Fruit fly (Drosophila melanogaster): ENCODE results near the gene Pgant4.
A peak's percentile ranks its signal among the peaks of the same experiment; 100 is the strongest.

The Pgant4 gene

DNA sequence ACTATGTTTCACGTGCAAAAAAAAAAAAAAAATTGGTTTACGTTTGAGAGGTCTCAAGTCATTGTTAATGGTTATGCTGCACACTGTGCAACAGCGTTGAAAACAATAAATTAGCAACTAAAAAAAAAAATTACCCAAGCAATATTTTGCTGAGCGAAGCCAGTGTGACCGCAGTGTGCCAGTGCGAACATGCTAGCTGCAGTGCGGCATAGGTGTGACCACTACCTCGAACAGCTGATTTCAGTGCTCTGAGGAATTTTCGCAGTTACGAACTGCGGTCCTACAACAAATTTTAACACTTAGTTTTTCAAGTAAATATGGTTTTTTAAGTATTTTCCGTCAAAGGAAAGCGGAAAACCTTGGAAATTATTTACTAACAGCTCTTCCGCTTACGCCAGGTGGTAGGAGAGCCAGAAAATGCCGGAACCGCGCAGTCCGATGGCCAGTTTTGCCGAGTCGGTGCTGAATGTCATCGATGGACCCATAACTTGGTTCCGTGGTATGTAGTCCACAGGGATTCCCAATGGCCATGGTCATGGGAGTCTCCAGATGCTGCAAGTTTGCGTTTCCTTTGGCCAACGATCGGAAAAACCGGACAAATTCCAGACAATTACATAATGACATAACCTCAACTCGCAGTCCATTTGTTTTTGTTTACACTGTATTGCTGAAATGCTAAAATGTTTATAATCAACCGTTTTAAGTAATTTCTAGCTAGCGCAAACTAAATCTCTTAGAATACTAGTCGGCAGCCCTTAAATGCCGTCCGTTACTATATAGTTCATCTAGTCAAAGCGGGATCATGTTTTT is 6.3 kb upstream of the Pgant4 start, which contains the start of the genes msl-2 and ND-PDSW:
Gene msl-2 (minus strand): TSS at position 195 of the 810 bp plus-strand sequence.
Gene ND-PDSW (plus strand): TSS at position 240 of the 810 bp plus-strand sequence.
- TF ChIP-seq CG2889 (GFP tag; IDR thresholded peaks at IDR 0.05) (no peak), CG7987 (GFP tag; optimal IDR thresholded peaks at IDR 0.05) (no peak), CG16779 (GFP tag; IDR thresholded peaks at IDR 0.05) (no peak), Pdp1 (GFP tag; optimal IDR thresholded peaks at IDR 0.05) (peak in 1 of 2 experiments; percentile 96), sens-2 (GFP tag; IDR thresholded peaks at IDR 0.05) (no peak), lola (GFP tag; optimal IDR thresholded peaks at IDR 0.05) (no peak), Poxn (GFP tag; IDR thresholded peaks at IDR 0.05) (no peak), CG16813 (GFP tag; IDR thresholded peaks at IDR 0.05; ENCODE audit: partially characterized antibody) (peak; percentile 45; the same call in 2 of the 3 replicates), bowl (GFP tag; IDR thresholded peaks at IDR 0.05) (no peak), CG8944 (GFP tag; optimal IDR thresholded peaks at IDR 0.05) (no peak), sug (tag; optimal IDR thresholded peaks at IDR 0.05) (no peak), CG15601 (tag; optimal IDR thresholded peaks at IDR 0.05) (no peak), CG7372 (GFP tag; IDR thresholded peaks at IDR 0.05) (no peak), crp (GFP tag; optimal IDR thresholded peaks at IDR 0.05) (peak; percentile 72 to 96), yki (optimal IDR thresholded peaks at IDR 0.05) (no peak), CG7271 (tag; optimal IDR thresholded peaks at IDR 0.05) (no peak), CG12942 (GFP tag; optimal IDR thresholded peaks at IDR 0.05) (no peak), zfh2 (GFP tag; optimal IDR thresholded peaks at IDR 0.05) (no peak), salm (tag; optimal IDR thresholded peaks at IDR 0.05) (no peak), ssp (GFP tag; IDR thresholded peaks at IDR 0.05) (no peak; the same call in 1 of the 2 replicates), Atf6 (GFP tag; IDR thresholded peaks at IDR 0.05) (no peak), sqz (GFP tag; optimal IDR thresholded peaks at IDR 0.05) (no peak), CG34224 (GFP tag; IDR thresholded peaks at IDR 0.05; ENCODE audit: partially characterized antibody) (0 out of 3 replicates have a peak, but pooled peaks have one; percentile 10), peb (GFP tag; IDR thresholded peaks at IDR 0.05) (no peak), tna (GFP tag; IDR thresholded peaks at IDR 0.05; ENCODE audit: partially characterized antibody) (no peak), stc (GFP tag; IDR thresholded peaks at IDR 0.05) (no peak), CG10209 (GFP tag; optimal IDR thresholded peaks at IDR 0.05) (no peak), chif (GFP tag; optimal IDR thresholded peaks at IDR 0.05) (no peak), gcm (GFP tag; optimal IDR thresholded peaks at IDR 0.05) (no peak), cato (GFP tag; optimal IDR thresholded peaks at IDR 0.05; ENCODE audit: borderline replicate concordance) (no peak), fu2 (GFP tag; optimal IDR thresholded peaks at IDR 0.05) (no peak), Ravus (GFP tag; IDR thresholded peaks at IDR 0.05) (no peak), CG7839 (tag; optimal IDR thresholded peaks at IDR 0.05) (no peak), CG6175 (GFP tag; IDR thresholded peaks at IDR 0.05) (no peak), D19B (GFP tag; optimal IDR thresholded peaks at IDR 0.05) (no peak), sens (GFP tag) (peak; percentile 43), CG7786 (GFP tag; optimal IDR thresholded peaks at IDR 0.05) (no peak), NfI (GFP tag; optimal IDR thresholded peaks at IDR 0.05) (no peak), CG1529 (GFP tag; optimal IDR thresholded peaks at IDR 0.05) (no peak), Hsf (GFP tag; optimal IDR thresholded peaks at IDR 0.05) (no peak), CG11723 (GFP tag; optimal IDR thresholded peaks at IDR 0.05) (no peak), CG1024 (GFP tag; IDR thresholded peaks at IDR 0.05) (no peak), CG10366 (GFP tag; IDR thresholded peaks at IDR 0.05) (no peak), E2f1 (GFP tag; IDR thresholded peaks at IDR 0.05) (no peak), ttk (GFP tag; IDR thresholded peaks at IDR 0.05) (no peak), CG12299 (tag; optimal IDR thresholded peaks at IDR 0.05) (no peak), wek (GFP tag; optimal IDR thresholded peaks at IDR 0.05) (no peak), D19A (tag; optimal IDR thresholded peaks at IDR 0.05) (no peak), CG9437 (GFP tag; optimal IDR thresholded peaks at IDR 0.05) (peak; percentile 51), CG12659 (GFP tag; optimal IDR thresholded peaks at IDR 0.05) (peak; percentile 62)
